Worm (Caenorhabditis elegans): ENCODE data around the gene F35G12.12.

F35G12.12 gene

ce11 chrIII:4587177-4587576 lies 5.6 kb downstream of the F35G12.12 start, which contains the start of the genes F35G12.7 and smc-4:
TSS of gene F35G12.7 (minus strand) at chrIII:4587330.
TSS of gene smc-4 (plus strand) at chrIII:4587501.
- TF ChIP-seq unc-62 (GFP tag; optimal IDR thresholded peaks at IDR 0.05): no peak

ce11 chrIII:4593098-4593697 lies 11.6 kb downstream of the F35G12.12 start, which contains the start of gene erh-2:
TSS of gene erh-2 (plus strand) at chrIII:4593231.
- TF ChIP-seq unc-62 (GFP tag; optimal IDR thresholded peaks at IDR 0.05): no peak

- no peak for TF ChIP-seq unc-62 (GFP tag; optimal IDR thresholded peaks at IDR 0.05)
These were observed 12.7 kb downstream of the F35G12.12 start, which contains the start of gene apc-11 for ce11 chrIII:4594324-4594723. TSS of gene apc-11 (minus strand) at chrIII:4594424.

ce11 chrIII:4594762-4595523 lies 13.3 kb downstream of the F35G12.12 start:
- TF ChIP-seq unc-62 (GFP tag; optimal IDR thresholded peaks at IDR 0.05): no peak

ce11 chrIII:4595771-4596227 lies 14.2 kb downstream of the F35G12.12 start, which contains the start of gene asb-1:
TSS of gene asb-1 (minus strand) at chrIII:4595821.
- no peak for TF ChIP-seq unc-62 (GFP tag; optimal IDR thresholded peaks at IDR 0.05)

- TF ChIP-seq unc-62 (GFP tag; optimal IDR thresholded peaks at IDR 0.05): no peak
These were observed 18.7 kb downstream of the F35G12.12 start, which contains the start of gene mab-21 for ce11 chrIII:4600139-4600762. TSS of gene mab-21 (plus strand) at chrIII:4600753.

- TF ChIP-seq unc-62 (GFP tag; optimal IDR thresholded peaks at IDR 0.05): no peak
These were observed 19.7 kb downstream of the F35G12.12 start for ce11 chrIII:4601286-4601685.

ce11 chrIII:4603837-4604236 lies 22.2 kb downstream of the F35G12.12 start:
- no peak for TF ChIP-seq unc-62 (GFP tag; optimal IDR thresholded peaks at IDR 0.05)

- TF ChIP-seq unc-62 (GFP tag; optimal IDR thresholded peaks at IDR 0.05): no peak
These were observed 30.8 kb downstream of the F35G12.12 start, which contains the start of gene sel-2 for ce11 chrIII:4612334-4612953. TSS of gene sel-2 (minus strand) at chrIII:4612384.

- TF ChIP-seq unc-62 (GFP tag; optimal IDR thresholded peaks at IDR 0.05): no peak
These were observed 34.5 kb downstream of the F35G12.12 start, which contains the start of gene lips-3 for ce11 chrIII:4616071-4616571. TSS of gene lips-3 (plus strand) at chrIII:4616528.

ce11 chrIII:4622375-4623130 lies 41.0 kb downstream of the F35G12.12 start, which contains the start of gene lron-5:
TSS of gene lron-5 (plus strand) at chrIII:4623029.
- TF ChIP-seq unc-62 (GFP tag; optimal IDR thresholded peaks at IDR 0.05): no peak

ce11 chrIII:4626148-4626922 lies 44.7 kb downstream of the F35G12.12 start:
- TF ChIP-seq unc-62 (GFP tag; optimal IDR thresholded peaks at IDR 0.05): no peak

ce11 chrIII:4628165-4628564 lies 46.6 kb downstream of the F35G12.12 start, which contains the start of gene clec-151:
TSS of gene clec-151 (plus strand) at chrIII:4628465.
- TF ChIP-seq unc-62 (GFP tag; optimal IDR thresholded peaks at IDR 0.05): no peak
